Worm (Caenorhabditis elegans): ENCODE results near the gene F17C11.6.

- TF ChIP-seq nhr-6 (tag; optimal IDR thresholded peaks at IDR 0.05) (no peak), dmd-4 (tag; optimal IDR thresholded peaks at IDR 0.05) (no peak), ama-1 (optimal IDR thresholded peaks at IDR 0.05) (no peak), unc-62 (GFP tag; optimal IDR thresholded peaks at IDR 0.05) (no peak), elt-1 (tag; optimal IDR thresholded peaks at IDR 0.05) (no peak), nhr-237 (tag; optimal IDR thresholded peaks at IDR 0.05) (no peak), nhr-77 (tag; optimal IDR thresholded peaks at IDR 0.05) (no peak), ceh-16 (tag; optimal IDR thresholded peaks at IDR 0.05) (no peak), lin-13 (GFP tag; optimal IDR thresholded peaks at IDR 0.05) (no peak), ztf-11 (tag; optimal IDR thresholded peaks at IDR 0.05) (no peak)
Observed at ce11 chrV:10947210-10947609, 7.7 kb upstream of the F17C11.6 start.
